Fruit fly (Drosophila melanogaster): ENCODE measurements around the gene CG4577.

dm6 chr2L:1169867-1170415 is 35.4 kb downstream of the CG4577 start, which contains the start of the genes CG31922 and Plap:
- TF ChIP-seq ttk (optimal IDR thresholded peaks at IDR 0.05) (no peak), insv (optimal IDR thresholded peaks at IDR 0.05) (no peak), Myc (optimal IDR thresholded peaks at IDR 0.05) (no peak), h (optimal IDR thresholded peaks at IDR 0.05) (no peak), psq (optimal IDR thresholded peaks at IDR 0.05) (no peak)
